Worm (Caenorhabditis elegans): ENCODE results near the gene him-4.

him-4 gene

DNA sequence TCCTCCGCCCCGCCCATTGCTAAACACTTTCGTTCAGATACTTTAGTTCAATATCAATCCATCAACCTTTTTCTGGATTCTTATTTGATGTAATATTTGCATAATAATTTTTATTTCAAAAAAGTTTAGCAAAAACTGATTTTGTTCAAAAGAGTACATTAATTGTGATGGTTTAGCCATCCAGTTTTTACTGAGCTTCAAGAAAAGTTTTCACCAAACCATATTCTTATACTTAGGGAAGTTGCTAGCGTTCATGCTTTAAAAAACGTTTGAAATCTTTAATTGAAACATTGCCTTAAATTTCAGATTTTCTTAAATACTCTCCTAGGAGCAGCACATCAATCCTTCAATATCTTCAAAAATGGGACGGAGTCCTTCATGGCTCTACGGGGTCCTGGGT lies at the start of gene him-4:
him-4 (plus strand) TSS at position 301 of the 400 bp plus-strand sequence.
- no peak for TF ChIP-seq lin-26 (GFP tag; IDR thresholded peaks at IDR 0.05)
- no peak for TF ChIP-seq K12H6.12 (tag; optimal IDR thresholded peaks at IDR 0.05)
- TF ChIP-seq B0019.2 (GFP tag; conservative IDR thresholded peaks at IDR 0.05), result no peak
- TF ChIP-seq Y53G8AR.9 (GFP tag; conservative IDR thresholded peaks at IDR 0.05), result no peak
- TF ChIP-seq madf-10 (tag; optimal IDR thresholded peaks at IDR 0.05), result no peak
- TF ChIP-seq tlf-1 (GFP tag; optimal IDR thresholded peaks at IDR 0.05), result no peak
- no peak for TF ChIP-seq efl-1 (GFP tag; optimal IDR thresholded peaks at IDR 0.05)
- TF ChIP-seq ceh-27 (GFP tag; optimal IDR thresholded peaks at IDR 0.05), result no peak
- no peak for TF ChIP-seq C06A6.2 (GFP tag; conservative IDR thresholded peaks at IDR 0.05)
- no peak for TF ChIP-seq ztf-6 (GFP tag; IDR thresholded peaks at IDR 0.05)
- TF ChIP-seq lsy-27 (tag; optimal IDR thresholded peaks at IDR 0.05; ENCODE audit: borderline replicate concordance, insufficient read depth), result no peak
- no peak for TF ChIP-seq him-1 (tag; optimal IDR thresholded peaks at IDR 0.05)
- TF ChIP-seq F57C9.4 (tag; optimal IDR thresholded peaks at IDR 0.05), result no peak
- no peak for TF ChIP-seq die-1 (tag; optimal IDR thresholded peaks at IDR 0.05)
- no peak for TF ChIP-seq Y53F4B.3 (GFP tag; IDR thresholded peaks at IDR 0.05)
- TF ChIP-seq pbrm-1 (GFP tag; IDR thresholded peaks at IDR 0.05), result no peak
- no peak for TF ChIP-seq ets-4 (GFP tag; optimal IDR thresholded peaks at IDR 0.05)

DNA sequence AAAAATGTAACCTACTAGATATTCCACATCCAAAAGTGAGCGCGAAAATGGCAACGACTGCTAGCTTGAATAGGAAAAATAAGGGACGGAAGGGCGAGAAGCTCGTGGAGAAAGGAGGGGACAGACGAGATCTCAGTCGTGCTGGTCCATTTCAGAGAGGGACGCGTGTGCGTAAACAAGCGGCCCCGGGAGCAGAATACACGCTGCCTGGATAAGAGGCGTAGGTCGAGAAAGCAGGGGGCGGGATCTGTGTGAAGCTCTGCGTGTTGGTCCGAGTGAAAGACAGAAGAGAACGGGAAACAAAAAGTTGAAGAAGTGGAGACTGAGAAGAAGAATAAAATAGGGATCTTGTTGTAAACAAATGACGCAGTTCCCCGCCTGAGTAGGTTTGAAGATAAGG lies 48.8 kb upstream of the him-4 start, which contains the start of gene T14B1.1:
T14B1.1 (minus strand) TSS at position 170 of the 400 bp plus-strand sequence.
- TF ChIP-seq F10E7.11 (tag; optimal IDR thresholded peaks at IDR 0.05) (no peak), snpc-1.1 (tag; optimal IDR thresholded peaks at IDR 0.05; ENCODE audit: insufficient read depth) (no peak), tbx-9 (tag; optimal IDR thresholded peaks at IDR 0.05; ENCODE audit: borderline replicate concordance) (no peak), K11D2.4 (GFP tag; IDR thresholded peaks at IDR 0.05) (peak; percentile 28; the same call in 1 of the 2 replicates), him-1 (tag; optimal IDR thresholded peaks at IDR 0.05) (no peak), mxl-1 (tag; optimal IDR thresholded peaks at IDR 0.05) (no peak), ama-1 (optimal IDR thresholded peaks at IDR 0.05) (no peak), ama-1 (GFP tag; optimal IDR thresholded peaks at IDR 0.05) (no peak), C06A6.2 (GFP tag; conservative IDR thresholded peaks at IDR 0.05) (no peak), cebp-2 (GFP tag; IDR thresholded peaks at IDR 0.05) (no peak), zfh-2 (GFP tag; conservative IDR thresholded peaks at IDR 0.05) (no peak; the same call in 1 of the 2 replicates), sdz-38 (tag; optimal IDR thresholded peaks at IDR 0.05) (no peak), hsf-1 (GFP tag; IDR thresholded peaks at IDR 0.05) (no peak), egrh-3 (GFP tag; IDR thresholded peaks at IDR 0.05) (no peak), C17E4.6 (GFP tag; IDR thresholded peaks at IDR 0.05) (0 out of 2 replicates have a peak, but pooled peaks have one; percentile 21), fkh-3 (tag; optimal IDR thresholded peaks at IDR 0.05) (no peak), ceh-27 (GFP tag; optimal IDR thresholded peaks at IDR 0.05) (peak; percentile 49), bed-2 (GFP tag; IDR thresholded peaks at IDR 0.05) (no peak), K12H6.12 (tag; optimal IDR thresholded peaks at IDR 0.05) (peak; percentile 63), attf-3 (GFP tag; conservative IDR thresholded peaks at IDR 0.05) (no peak), B0261.1 (tag; optimal IDR thresholded peaks at IDR 0.05) (no peak), nfyb-1 (GFP tag; IDR thresholded peaks at IDR 0.05) (no peak), lag-1 (GFP tag; IDR thresholded peaks at IDR 0.05) (no peak), cebp-1 (GFP tag; IDR thresholded peaks at IDR 0.05) (no peak), cebp-1 (tag; optimal IDR thresholded peaks at IDR 0.05) (no peak), rcor-1 (GFP tag; IDR thresholded peaks at IDR 0.05) (no peak)

All from whole organism, young adult.